Worm (Caenorhabditis elegans) whole organism, midembryonic: ENCODE measurements around the gene R01H2.2.

Experiments
- T22C8.4 ChIP-seq: fragments of 200-800 bp; sonication (Bioruptor generic); IDR thresholded peaks from 2 replicates; pipeline ENCODE4 v1.3.6; 2022; ENCODE audit warnings: missing genetic modification characterization, missing compliant biosample characterization
- cog-1 ChIP-seq: sonication (generic microtip); optimal IDR thresholded peaks from 2 replicates; lab custom pipeline; 2016; ENCODE audit warnings: missing genetic modification characterization, missing compliant biosample characterization
- flt-1 ChIP-seq: fragments of 200-800 bp; sonication (Bioruptor generic); IDR thresholded peaks from 2 replicates; pipeline ENCODE4 v1.3.6; 2022; ENCODE audit warnings: missing genetic modification characterization, missing compliant biosample characterization
- klf-2 ChIP-seq: fragments of 200-800 bp; sonication (Bioruptor generic); conservative IDR thresholded peaks from 2 replicates; pipeline ENCODE4 v1.3.6; 2022; ENCODE audit warnings: missing genetic modification reagents, missing genetic modification characterization, missing compliant biosample characterization
- med-1 ChIP-seq: sonication (generic microtip); optimal IDR thresholded peaks from 2 replicates; lab custom pipeline; 2017; ENCODE audit warnings: missing genetic modification characterization, mild to moderate bottlenecking, missing compliant biosample characterization, antibody characterized with exemption, missing genetic modification reagents; ENCODE audit not compliant: insufficient read depth
- ref-1 ChIP-seq: fragments of 200-800 bp; sonication (Bioruptor generic); conservative IDR thresholded peaks from 2 replicates; pipeline ENCODE4 v1.3.6; 2022; ENCODE audit warnings: missing genetic modification reagents, missing genetic modification characterization, missing compliant biosample characterization
- tab-1 ChIP-seq: fragments of 200-800 bp; sonication (Bioruptor generic); IDR thresholded peaks from 2 replicates; pipeline ENCODE4 v1.3.6; 2022; ENCODE audit warnings: missing genetic modification characterization, missing compliant biosample characterization
- ztf-23 ChIP-seq: fragments of 200-800 bp; sonication (Bioruptor generic); IDR thresholded peaks from 2 replicates; pipeline ENCODE4 v1.3.6; 2022; ENCODE audit warnings: missing genetic modification reagents, missing genetic modification characterization, missing compliant biosample characterization
- ztf-29 ChIP-seq: fragments of 200-800 bp; sonication (Bioruptor generic); IDR thresholded peaks from 2 replicates; pipeline ENCODE4 v1.3.6; 2022; ENCODE audit warnings: missing genetic modification reagents, missing genetic modification characterization, missing compliant biosample characterization

R01H2.2 gene

ce11 chrIII:7107965-7108364 is 51.6 kb downstream of the R01H2.2 start, which contains the start of gene odd-1:
Gene odd-1, plus strand, starts transcription at chrIII:7108313.
- no peak for TF ChIP-seq tab-1 (GFP tag; lab: Robert Waterston, UW)
- no peak for TF ChIP-seq ztf-23 (GFP tag; lab: Robert Waterston, UW)
- TF ChIP-seq ztf-29 (GFP tag; lab: Robert Waterston, UW), result no peak
- TF ChIP-seq klf-2 (GFP tag; lab: Robert Waterston, UW), result no peak
- TF ChIP-seq cog-1 (tag; lab: Kevin White, UChicago), result no peak
- TF ChIP-seq T22C8.4 (GFP tag; lab: Robert Waterston, UW), result no peak
- no peak for TF ChIP-seq med-1 (GFP tag; lab: Kevin White, UChicago)
- no peak for TF ChIP-seq flt-1 (GFP tag; lab: Robert Waterston, UW)
- no peak for TF ChIP-seq ref-1 (GFP tag; lab: Robert Waterston, UW)
